Worm (Caenorhabditis elegans) whole organism, L4/young adult: ENCODE data around the gene tif-1A.

Source experiments
- W03F9.2 ChIP-seq: fragments of 150-350 bp; optimal IDR thresholded peaks from 2 replicates; lab custom pipeline; 2014; ENCODE audit warnings: missing biosample characterization, missing genetic modification characterization
- dao-5 ChIP-seq: sonication (generic microtip); optimal IDR thresholded peaks from 2 replicates; lab custom pipeline; 2016; ENCODE audit warnings: missing genotype, missing genetic modification characterization, moderate library complexity, missing compliant biosample characterization
- him-1 ChIP-seq: sonication (generic microtip); optimal IDR thresholded peaks from 2 replicates; lab custom pipeline; 2016; ENCODE audit warnings: missing genotype, missing genetic modification reagents, missing genetic modification characterization, missing compliant biosample characterization

tif-1A gene

ce11 chrIII:4015382-4015986, 11.6 kb upstream of the tif-1A start:
- TF ChIP-seq dao-5 (no peak), him-1 (tag; lab: Kevin White, UChicago) (no peak), W03F9.2 (tag; lab: Kevin White, UChicago) (no peak)

- TF ChIP-seq him-1 (tag; lab: Kevin White, UChicago), result no peak
- TF ChIP-seq dao-5, result no peak
- no peak for TF ChIP-seq W03F9.2 (tag; lab: Kevin White, UChicago)
Measured at ce11 chrIII:4013061-4013460, 9.1 kb upstream of the tif-1A start.

- TF ChIP-seq him-1 (tag; lab: Kevin White, UChicago), result no peak
- no peak for TF ChIP-seq dao-5
- TF ChIP-seq W03F9.2 (tag; lab: Kevin White, UChicago), result no peak
Measured at ce11 chrIII:4012036-4012435, 8.1 kb upstream of the tif-1A start, which contains the start of gene C36E8.4. Gene C36E8.4 (plus strand): TSS chrIII:4012336.

- no peak for TF ChIP-seq W03F9.2 (tag; lab: Kevin White, UChicago)
- TF ChIP-seq dao-5, result no peak
- TF ChIP-seq him-1 (tag; lab: Kevin White, UChicago), result no peak
Measured at ce11 chrIII:4010987-4011386, 7.1 kb upstream of the tif-1A start.

- TF ChIP-seq W03F9.2 (tag; lab: Kevin White, UChicago) (no peak), dao-5 (no peak), him-1 (tag; lab: Kevin White, UChicago) (no peak)
Measured at ce11 chrIII:4010168-4010567, 6.3 kb upstream of the tif-1A start.

- TF ChIP-seq W03F9.2 (tag; lab: Kevin White, UChicago) (no peak), him-1 (tag; lab: Kevin White, UChicago) (no peak), dao-5 (no peak)
Measured at ce11 chrIII:4009181-4009580, 5.3 kb upstream of the tif-1A start.

ce11 chrIII:4007017-4007416, 3.1 kb upstream of the tif-1A start:
- TF ChIP-seq W03F9.2 (tag; lab: Kevin White, UChicago) (no peak), him-1 (tag; lab: Kevin White, UChicago) (no peak), dao-5 (no peak)

ce11 chrIII:4005446-4006192, 1.7 kb upstream of the tif-1A start, which contains the start of gene pxd-1:
Gene pxd-1 (plus strand): TSS chrIII:4006142.
- no peak for TF ChIP-seq W03F9.2 (tag; lab: Kevin White, UChicago)
- no peak for TF ChIP-seq dao-5
- TF ChIP-seq him-1 (tag; lab: Kevin White, UChicago), result no peak

ce11 chrIII:3994457-3994856, 9.5 kb downstream of the tif-1A start:
- no peak for TF ChIP-seq dao-5
- no peak for TF ChIP-seq W03F9.2 (tag; lab: Kevin White, UChicago)
- no peak for TF ChIP-seq him-1 (tag; lab: Kevin White, UChicago)

- no peak for TF ChIP-seq dao-5
- no peak for TF ChIP-seq W03F9.2 (tag; lab: Kevin White, UChicago)
- TF ChIP-seq him-1 (tag; lab: Kevin White, UChicago), result no peak
Measured at ce11 chrIII:3992089-3992488, 11.8 kb downstream of the tif-1A start, which contains the start of gene glb-11. Gene glb-11 (minus strand): TSS chrIII:3992189.

ce11 chrIII:3991362-3991761, 12.6 kb downstream of the tif-1A start:
- no peak for TF ChIP-seq dao-5
- no peak for TF ChIP-seq W03F9.2 (tag; lab: Kevin White, UChicago)
- TF ChIP-seq him-1 (tag; lab: Kevin White, UChicago), result no peak

ce11 chrIII:3987759-3988158, 16.2 kb downstream of the tif-1A start, which contains the start of gene C36E8.6:
Gene C36E8.6 (plus strand): TSS chrIII:3988059.
- TF ChIP-seq him-1 (tag; lab: Kevin White, UChicago) (no peak), W03F9.2 (tag; lab: Kevin White, UChicago) (no peak), dao-5 (no peak)

ce11 chrIII:3986368-3986767, 17.5 kb downstream of the tif-1A start, which contains the start of gene Y1A5A.1:
Gene Y1A5A.1 (minus strand): TSS chrIII:3986661.
- TF ChIP-seq him-1 (tag; lab: Kevin White, UChicago), result no peak
- no peak for TF ChIP-seq dao-5
- no peak for TF ChIP-seq W03F9.2 (tag; lab: Kevin White, UChicago)

- TF ChIP-seq him-1 (tag; lab: Kevin White, UChicago), result peak; percentile 69
- TF ChIP-seq dao-5, result no peak
Measured at ce11 chrIII:3984049-3984484, 19.8 kb downstream of the tif-1A start.
